Fruit fly (Drosophila melanogaster) whole organism, embryonic: Measurements from ENCODE around the gene CG6659.

Source experiments
- Atf-2 ChIP-seq: fragments of 200-800 bp; sonication (Bioruptor generic); optimal IDR thresholded peaks from 2 replicates; lab custom pipeline; 2016; ENCODE audit warnings: missing biosample characterization, missing genetic modification characterization
- CG11560 ChIP-seq: fragments of 200-800 bp; sonication (Bioruptor generic); IDR thresholded peaks from 3 replicates; pipeline ENCODE4 v1.3.6; 2022; ENCODE audit warnings: missing biosample characterization, missing genetic modification characterization
- CG1603 ChIP-seq: fragments of 200-800 bp; sonication (Bioruptor generic); optimal IDR thresholded peaks from 2 replicates; lab custom pipeline; 2019; ENCODE audit warnings: missing biosample characterization, mild to moderate bottlenecking, missing genetic modification characterization, moderate library complexity
- CG17385 ChIP-seq: fragments of 200-800 bp; sonication (Bioruptor generic); optimal IDR thresholded peaks from 3 replicates; lab custom pipeline; 2018; ENCODE audit warnings: missing biosample characterization, mild to moderate bottlenecking, missing genetic modification characterization
- CG1832 ChIP-seq: fragments of 200-800 bp; sonication (Bioruptor generic); optimal IDR thresholded peaks from 2 replicates; lab custom pipeline; 2017; ENCODE audit warnings: missing biosample characterization, mild to moderate bottlenecking, missing genetic modification characterization, inconsistent platforms
- CG2120 ChIP-seq: fragments of 200-800 bp; sonication (Bioruptor generic); optimal IDR thresholded peaks from 3 replicates; lab custom pipeline; 2016; ENCODE audit warnings: missing biosample characterization, missing genetic modification characterization
- CG3847 ChIP-seq: fragments of 200-800 bp; sonication (Bioruptor generic); IDR thresholded peaks from 2 replicates; pipeline ENCODE4 v1.3.6; 2022; ENCODE audit warnings: missing biosample characterization, missing genetic modification characterization
- CG4360 ChIP-seq: fragments of 200-800 bp; sonication (Bioruptor generic); IDR thresholded peaks from 2 replicates; pipeline ENCODE4 v1.3.6; 2022; ENCODE audit warnings: missing biosample characterization, missing genetic modification characterization
- CG4424 ChIP-seq: fragments of 200-800 bp; sonication (Bioruptor generic); optimal IDR thresholded peaks from 3 replicates; lab custom pipeline; 2016; ENCODE audit warnings: missing biosample characterization, missing genetic modification characterization
- CG5245 ChIP-seq: fragments of 200-800 bp; sonication (Bioruptor generic); optimal IDR thresholded peaks from 3 replicates; lab custom pipeline; 2016; ENCODE audit warnings: missing biosample characterization, missing genetic modification characterization
- CG7839 ChIP-seq: fragments of 200-800 bp; sonication (Bioruptor generic); optimal IDR thresholded peaks from 3 replicates; lab custom pipeline; 2018; ENCODE audit warnings: missing biosample characterization, mild to moderate bottlenecking, missing genetic modification characterization, moderate library complexity
- Dad ChIP-seq: fragments of 200-800 bp; sonication (Bioruptor generic); optimal IDR thresholded peaks from 3 replicates; lab custom pipeline; 2016; ENCODE audit warnings: missing biosample characterization, missing genetic modification characterization
- Dip2 ChIP-seq: fragments of 200-800 bp; sonication (Bioruptor generic); IDR thresholded peaks from 2 replicates; pipeline ENCODE4 v1.3.6; 2022; ENCODE audit warnings: missing biosample characterization, missing genetic modification characterization
- Dll ChIP-seq: fragments of 200-800 bp; sonication (Bioruptor generic); IDR thresholded peaks from 4 replicates; pipeline ENCODE4 v1.3.6; 2022; ENCODE audit warnings: missing biosample characterization, missing genetic modification characterization; ENCODE audit not compliant: partially characterized antibody
- Ets65A ChIP-seq: fragments of 200-800 bp; sonication (Bioruptor generic); peaks from one replicate; lab custom pipeline; 2016; ENCODE audit warnings: missing biosample characterization, missing genetic modification characterization
- Fer3 ChIP-seq: fragments of 200-800 bp; sonication (Bioruptor generic); optimal IDR thresholded peaks from 2 replicates; lab custom pipeline; 2018; ENCODE audit warnings: missing biosample characterization, mild to moderate bottlenecking, missing genetic modification characterization, moderate library complexity
- HLH4C ChIP-seq: fragments of 200-800 bp; sonication (Bioruptor generic); IDR thresholded peaks from 3 replicates; pipeline ENCODE4 v1.3.6; 2022; ENCODE audit warnings: missing biosample characterization, missing genetic modification characterization; ENCODE audit not compliant: partially characterized antibody
- Hr78 ChIP-seq, 2 experiments: fragments of 200-800 bp in 1 of 2; fragments of >200 bp in 1 of 2; sonication (Bioruptor generic) in 1 of 2; optimal IDR thresholded peaks; 2 replicates each; lab custom pipeline; 2017 to 2019; ENCODE audit warnings: missing biosample characterization in 2 of 2, missing genetic modification characterization in 2 of 2, mild to moderate bottlenecking in 1 of 2, moderate library complexity in 1 of 2
- Hsf ChIP-seq: fragments of 200-800 bp; sonication (Bioruptor generic); optimal IDR thresholded peaks from 3 replicates; lab custom pipeline; 2016; ENCODE audit warnings: missing biosample characterization, missing genetic modification characterization
- Lhr ChIP-seq: fragments of 200-800 bp; sonication (Bioruptor generic); optimal IDR thresholded peaks from 3 replicates; lab custom pipeline; 2017; ENCODE audit warnings: mild to moderate bottlenecking, missing biosample characterization, missing genetic modification reagents, missing genetic modification characterization
- Med ChIP-seq: fragments of 200-800 bp; sonication (Bioruptor generic); peaks from one replicate; lab custom pipeline; 2016; ENCODE audit warnings: missing biosample characterization, missing genetic modification characterization, mild to moderate bottlenecking, inconsistent platforms, moderate library complexity
- NFAT ChIP-seq: fragments of 200-800 bp; sonication (Bioruptor generic); IDR thresholded peaks from 2 replicates; pipeline ENCODE4 v1.3.6; 2022; ENCODE audit warnings: missing biosample characterization, missing genetic modification characterization
- Nf-YC ChIP-seq: fragments of 200-800 bp; optimal IDR thresholded peaks from 3 replicates; lab custom pipeline; 2019; ENCODE audit warnings: missing biosample characterization, mild to moderate bottlenecking, missing genetic modification characterization, moderate library complexity
- NfI ChIP-seq: fragments of 200-800 bp; sonication (Bioruptor generic); optimal IDR thresholded peaks from 3 replicates; lab custom pipeline; 2018; ENCODE audit warnings: missing biosample characterization, mild to moderate bottlenecking, missing genetic modification characterization, moderate library complexity
- Ptx1 ChIP-seq: fragments of 200-800 bp; sonication (Bioruptor generic); IDR thresholded peaks from 2 replicates; pipeline ENCODE4 v1.3.6; 2022; ENCODE audit warnings: missing biosample characterization, missing genetic modification characterization
- Rfx ChIP-seq: fragments of 200-800 bp; sonication (Bioruptor generic); IDR thresholded peaks from 2 replicates; pipeline ENCODE4 v1.3.6; 2022; ENCODE audit warnings: missing biosample characterization, missing genetic modification characterization
- Side ChIP-seq: fragments of 200-800 bp; sonication (Bioruptor generic); optimal IDR thresholded peaks from 2 replicates; lab custom pipeline; 2016; ENCODE audit warnings: missing biosample characterization, missing genetic modification characterization
- Sox100B ChIP-seq: fragments of 200-800 bp; sonication (Bioruptor generic); optimal IDR thresholded peaks from 3 replicates; lab custom pipeline; 2018; ENCODE audit warnings: missing biosample characterization, mild to moderate bottlenecking, missing genetic modification characterization
- Sox102F ChIP-seq: fragments of 200-800 bp; sonication (Bioruptor generic); optimal IDR thresholded peaks from 2 replicates; lab custom pipeline; 2018; ENCODE audit warnings: missing biosample characterization, mild to moderate bottlenecking, missing genetic modification characterization, moderate library complexity
- Trl ChIP-seq, 3 experiments: fragments of >200 bp in 2 of 3; fragments of 200-800 bp in 1 of 3; sonication (Bioruptor generic) in 1 of 3; optimal IDR thresholded peaks; 2 replicates in 1 of 3; 3 replicates in 2 of 3; lab custom pipeline; 2016 to 2017; ENCODE audit warnings: missing biosample characterization in 1 of 3, missing genetic modification characterization in 1 of 3
- ab ChIP-seq: fragments of 200-800 bp; sonication (Bioruptor generic); optimal IDR thresholded peaks from 2 replicates; lab custom pipeline; 2016; ENCODE audit warnings: missing biosample characterization, missing genetic modification characterization
- chif ChIP-seq, 2 experiments: fragments of 200-800 bp; sonication (Bioruptor generic); optimal IDR thresholded peaks; 3 replicates each; lab custom pipeline; 2016; ENCODE audit warnings: missing biosample characterization in 2 of 2, missing genetic modification characterization in 2 of 2
- crol ChIP-seq: fragments of 200-800 bp; sonication (Bioruptor generic); IDR thresholded peaks from 2 replicates; pipeline ENCODE4 v1.3.6; 2022; ENCODE audit warnings: missing biosample characterization, missing genetic modification characterization
- cwo ChIP-seq: fragments of 200-800 bp; sonication (Bioruptor generic); optimal IDR thresholded peaks from 3 replicates; lab custom pipeline; 2017; ENCODE audit warnings: missing biosample characterization, missing genetic modification characterization, mild to moderate bottlenecking, moderate library complexity, missing genetic modification reagents
- dpn ChIP-seq, 2 experiments: fragments of 200-800 bp; sonication (Bioruptor generic); optimal IDR thresholded peaks; 3 replicates each; lab custom pipeline; 2016; ENCODE audit warnings: missing biosample characterization in 2 of 2, missing genetic modification characterization in 2 of 2
- en ChIP-seq: fragments of 200-800 bp; sonication (Bioruptor generic); optimal IDR thresholded peaks from 2 replicates; lab custom pipeline; 2016; ENCODE audit warnings: missing biosample characterization, missing genetic modification characterization
- gce ChIP-seq: fragments of 200-800 bp; sonication (Bioruptor generic); IDR thresholded peaks from 3 replicates; pipeline ENCODE4 v1.3.6; 2022; ENCODE audit warnings: missing biosample characterization, missing genetic modification characterization
- gro ChIP-seq: fragments of 200-800 bp; sonication (Bioruptor generic); optimal IDR thresholded peaks from 2 replicates; lab custom pipeline; 2016; ENCODE audit warnings: missing biosample characterization, missing genetic modification characterization
- her ChIP-seq: fragments of 200-800 bp; sonication (Bioruptor generic); optimal IDR thresholded peaks from 2 replicates; lab custom pipeline; 2016; ENCODE audit warnings: missing biosample characterization, missing genetic modification characterization
- insv ChIP-seq, 2 experiments: fragments of 200-800 bp; sonication (Bioruptor generic); optimal IDR thresholded peaks; 3 replicates each; lab custom pipeline; 2016 to 2018; ENCODE audit warnings: missing biosample characterization in 2 of 2, missing genetic modification characterization in 2 of 2
- lilli ChIP-seq: fragments of 200-800 bp; sonication (Bioruptor generic); optimal IDR thresholded peaks from 3 replicates; lab custom pipeline; 2016; ENCODE audit warnings: missing biosample characterization, missing genetic modification characterization
- pho ChIP-seq: fragments of 200-800 bp; sonication (Bioruptor generic); optimal IDR thresholded peaks from 2 replicates; lab custom pipeline; 2016; ENCODE audit warnings: missing biosample characterization, missing genetic modification characterization
- pros ChIP-seq: fragments of 200-800 bp; sonication (Bioruptor generic); optimal IDR thresholded peaks from 3 replicates; lab custom pipeline; 2019; ENCODE audit warnings: missing biosample characterization, mild to moderate bottlenecking, missing genetic modification characterization, moderate library complexity
- psq ChIP-seq: fragments of 200-800 bp; sonication (Bioruptor generic); optimal IDR thresholded peaks from 2 replicates; lab custom pipeline; 2017; ENCODE audit warnings: missing biosample characterization, missing genetic modification characterization
- slbo ChIP-seq: fragments of 200-800 bp; sonication (Bioruptor generic); IDR thresholded peaks from 2 replicates; pipeline ENCODE4 v1.3.6; 2022; ENCODE audit warnings: missing biosample characterization, missing genetic modification characterization
- sna ChIP-seq: fragments of 200-800 bp; sonication (Bioruptor generic); IDR thresholded peaks from 2 replicates; pipeline ENCODE4 v1.3.6; 2022; ENCODE audit warnings: missing biosample characterization, missing genetic modification characterization; ENCODE audit not compliant: partially characterized antibody
- unc-4 ChIP-seq: fragments of 200-800 bp; sonication (Bioruptor generic); IDR thresholded peaks from 2 replicates; pipeline ENCODE4 v1.3.6; 2022; ENCODE audit warnings: missing biosample characterization, missing genetic modification characterization; ENCODE audit not compliant: partially characterized antibody
- usp ChIP-seq: fragments of >200 bp; optimal IDR thresholded peaks from 2 replicates; lab custom pipeline; 2017; ENCODE audit warnings: missing biosample characterization, missing genetic modification characterization

The CG6659 gene

dm6 chrX:18636275-18636947 is 20.7 kb downstream of the CG6659 start:
- TF ChIP-seq Hr78 (GFP tag; optimal IDR thresholded peaks at IDR 0.05; lab: Kevin White, UChicago): peak in 1 of 2 experiments; percentile 76
- peak; percentile 49 for TF ChIP-seq Med (GFP tag; lab: Kevin White, UChicago)
- TF ChIP-seq pros: peak; percentile 40
- peak; percentile 47 for TF ChIP-seq CG17385
- no peak for TF ChIP-seq Dll (GFP tag; lab: Robert Waterston, UW)
- TF ChIP-seq CG4360 (GFP tag; lab: Robert Waterston, UW): peak; percentile 72
- TF ChIP-seq Nf-YC: peak; percentile 21
- peak; percentile 69 for TF ChIP-seq CG1832 (GFP tag; lab: Kevin White, UChicago)
- peak; percentile 91 for TF ChIP-seq crol (GFP tag; lab: Robert Waterston, UW)
- no peak for TF ChIP-seq ab (GFP tag; lab: Kevin White, UChicago)
- TF ChIP-seq, all 482 proteins: peak for 8

dm6 chrX:18635118-18635552 is 22.0 kb downstream of the CG6659 start:
- TF ChIP-seq Trl (optimal IDR thresholded peaks at IDR 0.05; lab: Kevin White, UChicago) (no peak), Trl (GFP tag; optimal IDR thresholded peaks at IDR 0.05; lab: Kevin White, UChicago) (peak; percentile 48), sna (GFP tag; lab: Robert Waterston, UW) (0 out of 2 replicates have a peak, but pooled peaks have one; percentile 60), Dad (peak; percentile 37), her (GFP tag; lab: Kevin White, UChicago) (peak; percentile 24), gce (GFP tag; lab: Robert Waterston, UW) (no peak), Hsf (GFP tag; lab: Kevin White, UChicago) (peak; percentile 55), cwo (GFP tag; lab: Kevin White, UChicago) (peak; percentile 20), Side (GFP tag; lab: Kevin White, UChicago) (peak; percentile 47), Sox100B (no peak), psq (no peak), Sox102F (GFP tag; lab: Kevin White, UChicago) (peak; percentile 39), CG1603 (peak; percentile 58), dpn (GFP tag; optimal IDR thresholded peaks at IDR 0.05; lab: Kevin White, UChicago) (peak; percentile 39 to 45), lilli (GFP tag; lab: Kevin White, UChicago) (peak; percentile 47), gro (peak; percentile 43), Fer3 (tag; lab: Kevin White, UChicago) (peak; percentile 28), CG5245 (peak; percentile 52), slbo (GFP tag; lab: Robert Waterston, UW) (peak; percentile 73), CG7839 (peak; percentile 36), Atf-2 (GFP tag; lab: Kevin White, UChicago) (peak; percentile 21), pho (GFP tag; lab: Kevin White, UChicago) (peak; percentile 27), Dip2 (GFP tag; lab: Robert Waterston, UW) (peak; percentile 98), CG11560 (tag; lab: Robert Waterston, UW) (no peak), CG2120 (GFP tag; lab: Kevin White, UChicago) (peak; percentile 48), HLH4C (GFP tag; lab: Robert Waterston, UW) (peak; percentile 58; the same call in 1 of the 3 replicates), Ets65A (GFP tag; lab: Kevin White, UChicago) (peak; percentile 50), Rfx (peak; percentile 67), chif (GFP tag; optimal IDR thresholded peaks at IDR 0.05; lab: Kevin White, UChicago) (peak; percentile 3 to 49), insv (GFP tag; optimal IDR thresholded peaks at IDR 0.05; lab: Kevin White, UChicago) (peak in 1 of 2 experiments; percentile 91), NfI (GFP tag; lab: Kevin White, UChicago) (peak; percentile 42), Lhr (peak; percentile 61), unc-4 (GFP tag; lab: Robert Waterston, UW) (peak; percentile 71; the same call in 1 of the 2 replicates), CG4424 (GFP tag; lab: Kevin White, UChicago) (no peak), en (GFP tag; lab: Kevin White, UChicago) (peak; percentile 19), Ptx1 (peak; percentile 49; the same call in 1 of the 2 replicates), NFAT (GFP tag; lab: Robert Waterston, UW) (peak; percentile 48; the same call in 1 of the 2 replicates), usp (no peak), CG3847 (GFP tag; lab: Robert Waterston, UW) (peak; percentile 10; the same call in 1 of the 2 replicates)
